Worm (Caenorhabditis elegans) whole organism, L4 larva: ENCODE measurements around the gene Y61B8B.3.

Experiments
- D1046.2 ChIP-seq: fragments of 200-800 bp; sonication (Bioruptor generic); IDR thresholded peaks from 2 replicates; pipeline ENCODE4 v1.3.6; 2022; ENCODE audit warnings: missing genetic modification characterization, missing compliant biosample characterization
- T20F7.1 ChIP-seq: fragments of 200-800 bp; sonication (Bioruptor generic); optimal IDR thresholded peaks from 2 replicates; lab custom pipeline; 2018; ENCODE audit warnings: mild to moderate bottlenecking, missing genetic modification characterization, missing compliant biosample characterization
- Y48G9A.11 ChIP-seq: fragments of 200-800 bp; sonication (Bioruptor generic); IDR thresholded peaks from 2 replicates; pipeline ENCODE4 v1.3.6; 2022; ENCODE audit warnings: missing genetic modification reagents, missing genetic modification characterization, missing compliant biosample characterization
- Y75B8A.6 ChIP-seq: fragments of 200-800 bp; sonication (Bioruptor generic); IDR thresholded peaks from 2 replicates; pipeline ENCODE4 v1.3.6; 2022; ENCODE audit warnings: missing genetic modification reagents, missing genetic modification characterization, missing compliant biosample characterization
- aly-2 ChIP-seq: sonication (generic microtip); optimal IDR thresholded peaks from 2 replicates; lab custom pipeline; 2018; ENCODE audit warnings: missing biosample characterization, missing genetic modification characterization
- arid-1 ChIP-seq: fragments of 200-800 bp; sonication (Bioruptor generic); conservative IDR thresholded peaks from 2 replicates; pipeline ENCODE4 v1.3.6; 2022; ENCODE audit warnings: missing genetic modification reagents, missing genetic modification characterization, missing compliant biosample characterization
- attf-4 ChIP-seq: sonication (generic microtip); optimal IDR thresholded peaks from 3 replicates; lab custom pipeline; 2017; ENCODE audit warnings: missing biosample characterization, missing genetic modification characterization
- ceh-28 ChIP-seq: fragments of 150-350 bp; optimal IDR thresholded peaks from 2 replicates; lab custom pipeline; 2014; ENCODE audit warnings: missing biosample characterization, missing genetic modification reagents, missing genetic modification characterization
- ceh-44 ChIP-seq: fragments of 200-800 bp; sonication (Bioruptor generic); IDR thresholded peaks from 2 replicates; pipeline ENCODE4 v1.3.6; 2022; ENCODE audit warnings: missing genetic modification reagents, missing genetic modification characterization, missing compliant biosample characterization
- daf-19 ChIP-seq: fragments of 200-800 bp; sonication (Bioruptor generic); conservative IDR thresholded peaks from 2 replicates; pipeline ENCODE4 v1.3.6; 2022; ENCODE audit warnings: missing genetic modification characterization, missing compliant biosample characterization
- duxl-1 ChIP-seq: sonication (generic microtip); optimal IDR thresholded peaks from 2 replicates; lab custom pipeline; 2016; ENCODE audit warnings: mild to moderate bottlenecking, missing genetic modification characterization, moderate library complexity, missing compliant biosample characterization; ENCODE audit not compliant: poor library complexity
- hif-1 ChIP-seq, 2 experiments: sonication (generic microtip); optimal IDR thresholded peaks; 2 replicates each; lab custom pipeline; 2016 to 2017; ENCODE audit warnings: missing compliant biosample characterization in 2 of 2, missing genetic modification characterization in 2 of 2, missing genetic modification reagents in 2 of 2, missing genotype in 2 of 2, mild to moderate bottlenecking in 1 of 2
- hlh-11 ChIP-seq: fragments of 200-800 bp; sonication (Bioruptor generic); optimal IDR thresholded peaks from 2 replicates; lab custom pipeline; 2018; ENCODE audit warnings: mild to moderate bottlenecking, missing genetic modification characterization, missing compliant biosample characterization
- hmg-1.1 ChIP-seq: fragments of 200-800 bp; sonication (Bioruptor generic); IDR thresholded peaks from 2 replicates; pipeline ENCODE4 v1.3.6; 2022; ENCODE audit warnings: missing genetic modification reagents, missing genetic modification characterization, missing compliant biosample characterization
- lim-7 ChIP-seq: fragments of 200-800 bp; sonication (Bioruptor generic); IDR thresholded peaks from 2 replicates; pipeline ENCODE4 v1.3.6; 2022; ENCODE audit warnings: missing genetic modification characterization, missing compliant biosample characterization
- lin-1 ChIP-seq: fragments of 200-800 bp; sonication (Bioruptor generic); IDR thresholded peaks from 2 replicates; pipeline ENCODE4 v1.3.6; 2022; ENCODE audit warnings: missing genetic modification reagents, missing genetic modification characterization, missing compliant biosample characterization
- lin-13 ChIP-seq: fragments of 150-350 bp; optimal IDR thresholded peaks from 2 replicates; lab custom pipeline; 2014; ENCODE audit warnings: missing biosample characterization, missing genetic modification reagents, missing genetic modification characterization
- lin-15B ChIP-seq: fragments of 150-350 bp; sonication (generic microtip); optimal IDR thresholded peaks from 3 replicates; lab custom pipeline; 2014; ENCODE audit warnings: missing biosample characterization, missing genetic modification characterization
- lin-29 ChIP-seq: fragments of 200-800 bp; sonication (Bioruptor generic); IDR thresholded peaks from 2 replicates; pipeline ENCODE4 v1.3.6; 2022; ENCODE audit warnings: missing genetic modification reagents, missing genetic modification characterization, missing compliant biosample characterization
- lsy-2 ChIP-seq, 2 experiments: fragments of 150-350 bp in 1 of 2; sonication (generic microtip) in 1 of 2; optimal IDR thresholded peaks; 2 replicates each; lab custom pipeline; 2014 to 2017; ENCODE audit warnings: missing biosample characterization in 2 of 2, missing genetic modification characterization in 2 of 2
- madf-5 ChIP-seq, 2 experiments: fragments of 200-800 bp; sonication (Bioruptor generic); IDR thresholded peaks; 2 replicates each; pipeline ENCODE4 v1.3.6; 2022; ENCODE audit warnings: missing compliant biosample characterization in 2 of 2, missing genetic modification characterization in 2 of 2
- madf-9 ChIP-seq: fragments of 200-800 bp; sonication (Bioruptor generic); conservative IDR thresholded peaks from 2 replicates; pipeline ENCODE4 v1.3.6; 2022; ENCODE audit warnings: missing genetic modification reagents, missing genetic modification characterization, missing compliant biosample characterization
- mdt-29 ChIP-seq: fragments of 200-800 bp; sonication (Bioruptor generic); IDR thresholded peaks from 2 replicates; pipeline ENCODE4 v1.3.6; 2022; ENCODE audit warnings: missing genetic modification reagents, missing genetic modification characterization, missing compliant biosample characterization
- mxl-3 ChIP-seq: fragments of 200-800 bp; sonication (Bioruptor generic); optimal IDR thresholded peaks from 2 replicates; lab custom pipeline; 2018; ENCODE audit warnings: mild to moderate bottlenecking, missing genetic modification characterization, missing compliant biosample characterization
- nhr-10 ChIP-seq: fragments of 150-350 bp; optimal IDR thresholded peaks from 2 replicates; lab custom pipeline; 2014; ENCODE audit warnings: missing biosample characterization, missing genetic modification characterization
- nhr-102 ChIP-seq: sonication (generic microtip); optimal IDR thresholded peaks from 2 replicates; lab custom pipeline; 2016; ENCODE audit warnings: mild to moderate bottlenecking, missing genetic modification characterization, moderate library complexity, missing compliant biosample characterization
- nhr-11 ChIP-seq: fragments of 150-350 bp; optimal IDR thresholded peaks from 2 replicates; lab custom pipeline; 2014; ENCODE audit warnings: missing biosample characterization, missing genetic modification characterization
- nhr-111 ChIP-seq: fragments of 200-800 bp; sonication (Bioruptor generic); optimal IDR thresholded peaks from 2 replicates; lab custom pipeline; 2018; ENCODE audit warnings: mild to moderate bottlenecking, missing genetic modification characterization, missing compliant biosample characterization
- nhr-237 ChIP-seq: sonication (generic microtip); optimal IDR thresholded peaks from 2 replicates; lab custom pipeline; 2017; ENCODE audit warnings: missing biosample characterization, missing genetic modification characterization
- nhr-41 ChIP-seq: fragments of 200-800 bp; sonication (Bioruptor generic); IDR thresholded peaks from 2 replicates; pipeline ENCODE4 v1.3.6; 2022; ENCODE audit warnings: missing genetic modification reagents, missing genetic modification characterization, missing compliant biosample characterization
- nhr-48 ChIP-seq: sonication (generic microtip); optimal IDR thresholded peaks from 2 replicates; lab custom pipeline; 2016; ENCODE audit warnings: mild to moderate bottlenecking, missing genetic modification characterization, missing compliant biosample characterization
- nhr-76 ChIP-seq: fragments of 150-350 bp; optimal IDR thresholded peaks from 2 replicates; lab custom pipeline; 2014; ENCODE audit warnings: missing biosample characterization, missing genetic modification characterization
- nhr-77 ChIP-seq: fragments of 150-350 bp; optimal IDR thresholded peaks from 2 replicates; lab custom pipeline; 2014; ENCODE audit warnings: missing biosample characterization, missing genetic modification characterization
- php-3 ChIP-seq: fragments of 200-800 bp; sonication (Bioruptor generic); IDR thresholded peaks from 2 replicates; pipeline ENCODE4 v1.3.6; 2022; ENCODE audit warnings: missing genetic modification reagents, missing genetic modification characterization, missing compliant biosample characterization
- pqm-1 ChIP-seq: sonication (generic microtip); optimal IDR thresholded peaks from 2 replicates; lab custom pipeline; 2017; ENCODE audit warnings: missing biosample characterization, missing genetic modification characterization
- sdz-12 ChIP-seq: fragments of 200-800 bp; sonication (Bioruptor generic); optimal IDR thresholded peaks from 2 replicates; lab custom pipeline; 2018; ENCODE audit warnings: mild to moderate bottlenecking, missing genetic modification characterization, missing compliant biosample characterization
- tra-1 ChIP-seq: fragments of 200-800 bp; sonication (Bioruptor generic); IDR thresholded peaks from 2 replicates; pipeline ENCODE4 v1.3.6; 2022; ENCODE audit warnings: missing genetic modification reagents, missing genetic modification characterization, missing compliant biosample characterization
- unc-130 ChIP-seq: sonication (generic microtip); optimal IDR thresholded peaks from 2 replicates; lab custom pipeline; 2016; ENCODE audit warnings: missing genetic modification reagents, missing genetic modification characterization, missing compliant biosample characterization
- zfp-2 ChIP-seq: sonication (generic microtip); optimal IDR thresholded peaks from 2 replicates; lab custom pipeline; 2016; ENCODE audit warnings: mild to moderate bottlenecking, missing genetic modification characterization, missing compliant biosample characterization

Gene Y61B8B.3

ce11 chrV:17344876-17345275 is 32.6 kb upstream of the Y61B8B.3 start, which contains the start of the genes fbxa-188 and fbxa-189 (continued):
- TF ChIP-seq nhr-111 (GFP tag; lab: Kevin White, UChicago) (no peak), nhr-102 (tag; lab: Kevin White, UChicago) (no peak), nhr-41 (GFP tag; lab: Robert Waterston, UW) (no peak), D1046.2 (GFP tag; lab: Robert Waterston, UW) (no peak), php-3 (GFP tag; lab: Robert Waterston, UW) (no peak), mdt-29 (GFP tag; lab: Robert Waterston, UW) (no peak), lin-15B (tag; lab: Kevin White, UChicago) (no peak), nhr-237 (tag; lab: Kevin White, UChicago) (no peak), zfp-2 (tag; lab: Kevin White, UChicago) (no peak), madf-5 (GFP tag; IDR thresholded peaks at IDR 0.05; lab: Robert Waterston, UW) (no peak)

ce11 chrV:17339349-17339748 is 27.1 kb upstream of the Y61B8B.3 start:
- TF ChIP-seq sdz-12 (GFP tag; lab: Kevin White, UChicago) (no peak), attf-4 (tag; lab: Kevin White, UChicago) (no peak), unc-130 (GFP tag; lab: Kevin White, UChicago) (no peak), mxl-3 (GFP tag; lab: Kevin White, UChicago) (no peak), duxl-1 (tag; lab: Kevin White, UChicago) (no peak), lin-29 (GFP tag; lab: Robert Waterston, UW) (no peak), lsy-2 (tag; optimal IDR thresholded peaks at IDR 0.05; lab: Kevin White, UChicago) (no peak), nhr-11 (tag; lab: Kevin White, UChicago) (no peak), tra-1 (GFP tag; lab: Robert Waterston, UW) (no peak), Y75B8A.6 (GFP tag; lab: Robert Waterston, UW) (no peak), arid-1 (GFP tag; lab: Robert Waterston, UW) (no peak), lim-7 (GFP tag; lab: Robert Waterston, UW) (no peak), nhr-77 (tag; lab: Kevin White, UChicago) (no peak), hmg-1.1 (GFP tag; lab: Robert Waterston, UW) (no peak), ceh-28 (tag; lab: Kevin White, UChicago) (no peak), zfp-2 (tag; lab: Kevin White, UChicago) (no peak)

- no peak for TF ChIP-seq zfp-2 (tag; lab: Kevin White, UChicago)
- no peak for TF ChIP-seq lim-7 (GFP tag; lab: Robert Waterston, UW)
- no peak for TF ChIP-seq hlh-11
- TF ChIP-seq lin-13 (GFP tag; lab: Kevin White, UChicago) = no peak
- TF ChIP-seq unc-130 (GFP tag; lab: Kevin White, UChicago) = no peak
- TF ChIP-seq mxl-3 (GFP tag; lab: Kevin White, UChicago) = no peak
- TF ChIP-seq madf-9 = no peak
- TF ChIP-seq lin-1 (GFP tag; lab: Robert Waterston, UW) = no peak
- no peak for TF ChIP-seq Y48G9A.11 (GFP tag; lab: Robert Waterston, UW)
- TF ChIP-seq nhr-10 (tag; lab: Kevin White, UChicago) = no peak
- no peak for TF ChIP-seq hmg-1.1 (GFP tag; lab: Robert Waterston, UW)
- no peak for TF ChIP-seq hif-1 (tag; optimal IDR thresholded peaks at IDR 0.05; lab: Kevin White, UChicago)
- no peak for TF ChIP-seq ceh-44 (GFP tag; lab: Robert Waterston, UW)
- TF ChIP-seq ceh-28 (tag; lab: Kevin White, UChicago) = no peak
- TF ChIP-seq aly-2 (tag; lab: Kevin White, UChicago) = no peak
- TF ChIP-seq nhr-48 (tag; lab: Kevin White, UChicago) = no peak
- TF ChIP-seq daf-19 (GFP tag; lab: Robert Waterston, UW) = no peak
- no peak for TF ChIP-seq pqm-1 (tag; lab: Kevin White, UChicago)
- TF ChIP-seq T20F7.1 = no peak
- no peak for TF ChIP-seq nhr-76 (tag; lab: Kevin White, UChicago)
Observed at ce11 chrV:17331340-17331739, 19.1 kb upstream of the Y61B8B.3 start, which contains the start of gene fbxa-185. TSS of gene fbxa-185 (plus strand) at chrV:17331640.
